Fruit fly (Drosophila melanogaster): ENCODE results near the gene PNUTS.

Gene PNUTS

DNA sequence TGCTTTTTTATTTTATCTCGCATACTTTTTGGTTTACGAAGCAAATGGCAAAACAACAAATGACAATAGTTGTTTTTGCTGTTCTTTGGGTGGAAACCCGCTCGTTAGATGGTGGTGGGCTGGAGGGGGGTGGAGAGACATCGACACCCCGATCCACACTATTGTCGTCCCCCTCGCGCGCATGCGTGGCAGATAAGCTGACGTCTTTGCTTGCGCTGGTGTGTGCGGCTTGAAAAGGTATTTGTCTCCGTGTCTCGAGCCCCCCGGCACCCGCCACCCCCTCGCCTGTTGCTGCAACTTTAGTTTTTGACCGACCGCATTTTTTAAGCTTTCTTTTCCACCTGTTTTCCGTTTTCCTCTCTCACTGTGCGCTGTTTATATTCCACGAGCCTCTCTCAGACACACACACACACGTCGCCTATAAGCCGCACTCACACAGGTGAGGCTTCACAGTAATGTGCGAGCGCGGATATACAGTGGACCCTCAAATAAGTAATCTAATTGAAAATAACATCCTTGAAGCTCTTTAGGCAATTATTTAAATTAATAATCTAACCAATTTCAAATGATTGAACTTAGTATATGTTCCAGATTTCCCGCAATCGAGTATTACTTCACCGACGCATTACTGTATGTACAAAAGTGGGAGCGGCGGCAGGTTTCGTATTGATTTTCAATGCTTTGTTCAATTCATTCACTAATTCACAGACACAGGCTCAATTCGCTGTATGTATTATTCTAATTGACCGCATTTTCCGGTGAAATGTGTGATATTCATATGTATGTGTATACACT lies 3.1 kb upstream of the PNUTS start (continued):
- peak; percentile 92 for TF ChIP-seq CG11695 (GFP tag; IDR thresholded peaks at IDR 0.05)
- TF ChIP-seq Gsc (GFP tag; IDR thresholded peaks at IDR 0.05), result peak; percentile 83
- TF ChIP-seq CG7357 (GFP tag; IDR thresholded peaks at IDR 0.05), result peak; percentile 84
- peak; percentile 82 for TF ChIP-seq repo (GFP tag; optimal IDR thresholded peaks at IDR 0.05)
- TF ChIP-seq CG12219 (GFP tag; optimal IDR thresholded peaks at IDR 0.05), result peak; percentile 90
- peak; percentile 57 for TF ChIP-seq p53 (GFP tag; optimal IDR thresholded peaks at IDR 0.05)

DNA sequence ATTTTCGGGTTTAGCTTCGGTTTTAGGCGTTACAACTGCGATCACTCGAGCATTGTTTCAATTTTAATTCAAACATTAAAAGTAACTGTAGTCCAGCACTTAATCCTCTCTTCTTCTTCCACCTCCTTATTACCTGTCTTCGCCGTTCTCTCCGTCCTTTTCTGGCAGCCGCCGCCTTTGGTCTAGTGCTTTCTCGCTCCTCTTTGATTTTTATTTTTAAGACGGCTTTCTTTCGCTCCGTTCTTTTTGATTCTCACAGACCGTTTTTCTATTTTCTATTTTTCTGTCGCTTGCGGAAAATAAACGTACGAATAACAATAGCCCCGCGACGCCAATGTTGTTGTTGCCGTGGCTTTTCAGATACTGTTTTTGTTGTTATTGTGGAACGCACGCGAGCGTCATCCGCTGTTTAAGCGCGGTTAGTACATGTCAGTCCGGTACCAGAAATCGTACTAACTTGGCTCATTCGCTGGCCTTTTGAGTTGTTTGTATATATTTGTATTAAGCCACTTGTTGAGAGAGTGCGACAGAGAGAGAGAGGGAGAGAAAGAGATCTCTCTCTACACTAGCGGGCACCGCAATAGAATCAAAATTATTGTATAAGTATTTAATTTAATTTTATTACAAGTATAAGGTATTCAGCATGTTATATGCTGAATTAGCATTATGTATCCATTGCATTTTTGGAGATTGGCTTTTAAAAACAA lies 2.2 kb upstream of the PNUTS start, which contains the start of gene aru:
Gene aru, minus strand, starts transcription at position 456 of the 707 bp plus-strand sequence.
- TF ChIP-seq CG10565 (GFP tag; optimal IDR thresholded peaks at IDR 0.05) (no peak), Deaf1 (tag; optimal IDR thresholded peaks at IDR 0.05) (peak; percentile 11), CG18599 (GFP tag; optimal IDR thresholded peaks at IDR 0.05) (peak; percentile 17), CG4854 (GFP tag; optimal IDR thresholded peaks at IDR 0.05) (no peak), sr (GFP tag; IDR thresholded peaks at IDR 0.05) (no peak), amos (GFP tag; IDR thresholded peaks at IDR 0.05; ENCODE audit: partially characterized antibody) (no peak), CkIIα-i1 (GFP tag; IDR thresholded peaks at IDR 0.05) (no peak), Lhr (GFP tag; optimal IDR thresholded peaks at IDR 0.05) (no peak), CG14710 (tag; optimal IDR thresholded peaks at IDR 0.05) (peak; percentile 23), CG15601 (tag; optimal IDR thresholded peaks at IDR 0.05) (peak; percentile 22), sob (GFP tag; IDR thresholded peaks at IDR 0.05) (peak; percentile 38; the same call in 1 of the 2 replicates), BtbVII (GFP tag; optimal IDR thresholded peaks at IDR 0.05) (peak; percentile 62), CoRest (tag; optimal IDR thresholded peaks at IDR 0.05) (peak; percentile 15), CG4328 (GFP tag; optimal IDR thresholded peaks at IDR 0.05) (no peak), CG6175 (GFP tag; IDR thresholded peaks at IDR 0.05) (no peak), dysf (GFP tag; IDR thresholded peaks at IDR 0.05) (peak; percentile 12; the same call in 1 of the 3 replicates), stwl (tag; optimal IDR thresholded peaks at IDR 0.05) (no peak), CG8924 (tag; optimal IDR thresholded peaks at IDR 0.05) (peak; percentile 28), dmrt99B (tag; optimal IDR thresholded peaks at IDR 0.05) (peak; percentile 49), Dad (GFP tag; optimal IDR thresholded peaks at IDR 0.05) (no peak), Med (GFP tag) (peak; percentile 86), vvl (GFP tag; IDR thresholded peaks at IDR 0.05) (peak; percentile 70; the same call in 1 of the 2 replicates), mirr (GFP tag; optimal IDR thresholded peaks at IDR 0.05) (no peak), otp (GFP tag; IDR thresholded peaks at IDR 0.05) (0 out of 3 replicates have a peak, but pooled peaks have one; percentile 16), Spps (tag; optimal IDR thresholded peaks at IDR 0.05) (no peak), C15 (GFP tag; IDR thresholded peaks at IDR 0.05) (no peak), gem (tag; optimal IDR thresholded peaks at IDR 0.05) (peak; percentile 61), CG5180 (GFP tag; optimal IDR thresholded peaks at IDR 0.05) (peak; percentile 26), wor (GFP tag; IDR thresholded peaks at IDR 0.05) (no peak), crol (GFP tag; IDR thresholded peaks at IDR 0.05) (no peak), bbx (GFP tag; IDR thresholded peaks at IDR 0.05; ENCODE audit: partially characterized antibody) (0 out of 2 replicates have a peak, but pooled peaks have one; percentile 16), ems (GFP tag; optimal IDR thresholded peaks at IDR 0.05) (no peak), lilli (GFP tag; optimal IDR thresholded peaks at IDR 0.05) (no peak), CG12219 (GFP tag; optimal IDR thresholded peaks at IDR 0.05) (peak; percentile 32), CG1792 (GFP tag; optimal IDR thresholded peaks at IDR 0.05) (no peak), CG6765 (GFP tag; optimal IDR thresholded peaks at IDR 0.05) (peak; percentile 55), psq (GFP tag; optimal IDR thresholded peaks at IDR 0.05) (peak; percentile 2), CG2199 (GFP tag; IDR thresholded peaks at IDR 0.05) (no peak), Stat92E (GFP tag; optimal IDR thresholded peaks at IDR 0.05) (no peak), CG10654 (GFP tag; optimal IDR thresholded peaks at IDR 0.05) (peak; percentile 14), tll (GFP tag; optimal IDR thresholded peaks at IDR 0.05) (no peak)

All from whole organism, embryonic.